Fruit fly (Drosophila melanogaster) whole organism, embryonic: ENCODE measurements around the gene Phb1.
A peak's percentile ranks its signal among the peaks of the same experiment; 100 is the strongest.

Experiments used
- Adf1 ChIP-seq: fragments of 200-800 bp; sonication (Bioruptor generic); IDR thresholded peaks from 2 replicates; pipeline ENCODE4 v1.3.6; 2022; ENCODE audit warnings: missing biosample characterization, missing genetic modification characterization
- CG10147 ChIP-seq: fragments of 200-800 bp; sonication (Bioruptor generic); optimal IDR thresholded peaks from 2 replicates; lab custom pipeline; 2019; ENCODE audit warnings: missing biosample characterization, mild to moderate bottlenecking, missing genetic modification characterization, moderate library complexity
- CG11696 ChIP-seq: fragments of 200-800 bp; sonication (Bioruptor generic); IDR thresholded peaks from 2 replicates; pipeline ENCODE4 v1.3.6; 2022; ENCODE audit warnings: missing biosample characterization, missing genetic modification characterization
- CG15514 ChIP-seq: fragments of 200-800 bp; sonication (Bioruptor generic); optimal IDR thresholded peaks from 3 replicates; lab custom pipeline; 2017; ENCODE audit warnings: missing biosample characterization, missing genetic modification characterization, mild to moderate bottlenecking, moderate library complexity, missing genetic modification reagents
- CG15696 ChIP-seq: fragments of 200-800 bp; sonication (Bioruptor generic); optimal IDR thresholded peaks from 2 replicates; lab custom pipeline; 2019; ENCODE audit warnings: missing biosample characterization, mild to moderate bottlenecking, missing genetic modification characterization, moderate library complexity
- CG1603 ChIP-seq: fragments of 200-800 bp; sonication (Bioruptor generic); optimal IDR thresholded peaks from 2 replicates; lab custom pipeline; 2019; ENCODE audit warnings: missing biosample characterization, mild to moderate bottlenecking, missing genetic modification characterization, moderate library complexity
- CG17829 ChIP-seq: fragments of 200-800 bp; optimal IDR thresholded peaks from 2 replicates; lab custom pipeline; 2019; ENCODE audit warnings: missing biosample characterization, mild to moderate bottlenecking, missing genetic modification characterization, moderate library complexity
- CG1832 ChIP-seq: fragments of 200-800 bp; sonication (Bioruptor generic); optimal IDR thresholded peaks from 2 replicates; lab custom pipeline; 2017; ENCODE audit warnings: missing biosample characterization, mild to moderate bottlenecking, missing genetic modification characterization, inconsistent platforms
- CG18599 ChIP-seq: fragments of 200-800 bp; sonication (Bioruptor generic); optimal IDR thresholded peaks from 3 replicates; lab custom pipeline; 2017; ENCODE audit warnings: missing biosample characterization, missing genetic modification characterization, mild to moderate bottlenecking, moderate library complexity, missing genetic modification reagents
- CG33557 ChIP-seq: fragments of 200-800 bp; sonication (Bioruptor generic); optimal IDR thresholded peaks from 2 replicates; lab custom pipeline; 2019; ENCODE audit warnings: missing biosample characterization, mild to moderate bottlenecking, missing genetic modification characterization, moderate library complexity
- CG3726 ChIP-seq: fragments of 200-800 bp; sonication (Bioruptor generic); IDR thresholded peaks from 3 replicates; pipeline ENCODE4, ENCODE4 v1.3.6; 2022; ENCODE audit warnings: missing biosample characterization, missing genetic modification characterization
- CG42726 ChIP-seq: fragments of 200-800 bp; sonication (Bioruptor generic); IDR thresholded peaks from 2 replicates; pipeline ENCODE4 v1.3.6; 2022; ENCODE audit warnings: missing biosample characterization, missing genetic modification characterization; ENCODE audit not compliant: partially characterized antibody
- CG4424 ChIP-seq: fragments of 200-800 bp; sonication (Bioruptor generic); optimal IDR thresholded peaks from 3 replicates; lab custom pipeline; 2016; ENCODE audit warnings: missing biosample characterization, missing genetic modification characterization
- CG8089 ChIP-seq: fragments of 200-800 bp; sonication (Bioruptor generic); optimal IDR thresholded peaks from 3 replicates; lab custom pipeline; 2016; ENCODE audit warnings: missing biosample characterization, missing genetic modification characterization
- CG8290 ChIP-seq, 3 experiments: fragments of 200-800 bp; sonication (Bioruptor generic); optimal IDR thresholded peaks; 2 replicates each; lab custom pipeline; 2016 to 2019; ENCODE audit warnings: missing biosample characterization in 3 of 3, missing genetic modification characterization in 3 of 3, mild to moderate bottlenecking in 2 of 3, moderate library complexity in 1 of 3
- CG9215 ChIP-seq: fragments of 200-800 bp; sonication (Bioruptor generic); IDR thresholded peaks from 2 replicates; pipeline ENCODE4 v1.3.6; 2022; ENCODE audit warnings: missing biosample characterization, missing genetic modification characterization
- CG9932 ChIP-seq: fragments of 200-800 bp; sonication (Bioruptor generic); IDR thresholded peaks from 2 replicates; pipeline ENCODE4 v1.3.6; 2022; ENCODE audit warnings: missing biosample characterization, missing genetic modification characterization
- CkIIα-i1 ChIP-seq: fragments of 200-800 bp; sonication (Bioruptor generic); IDR thresholded peaks from 2 replicates; pipeline ENCODE4 v1.3.6; 2022; ENCODE audit warnings: missing biosample characterization, missing genetic modification characterization
- CoRest ChIP-seq: fragments of 200-800 bp; sonication (Bioruptor generic); optimal IDR thresholded peaks from 3 replicates; lab custom pipeline; 2018; ENCODE audit warnings: missing biosample characterization, mild to moderate bottlenecking, missing genetic modification characterization, moderate library complexity
- CrebB ChIP-seq: fragments of 200-800 bp; sonication (Bioruptor generic); optimal IDR thresholded peaks from 3 replicates; lab custom pipeline; 2018; ENCODE audit warnings: missing biosample characterization, mild to moderate bottlenecking, missing genetic modification characterization
- D19B ChIP-seq: fragments of 200-800 bp; sonication (Bioruptor generic); optimal IDR thresholded peaks from 2 replicates; lab custom pipeline; 2017; ENCODE audit warnings: missing biosample characterization, mild to moderate bottlenecking, missing genetic modification characterization
- Dbx ChIP-seq: fragments of 200-800 bp; sonication (Bioruptor generic); IDR thresholded peaks from 3 replicates; pipeline ENCODE4 v1.3.6; 2022; ENCODE audit warnings: missing biosample characterization, missing genetic modification characterization
- Dll ChIP-seq: fragments of 200-800 bp; sonication (Bioruptor generic); IDR thresholded peaks from 4 replicates; pipeline ENCODE4 v1.3.6; 2022; ENCODE audit warnings: missing biosample characterization, missing genetic modification characterization; ENCODE audit not compliant: partially characterized antibody
- Dref ChIP-seq: fragments of 200-800 bp; sonication (Bioruptor generic); IDR thresholded peaks from 2 replicates; pipeline ENCODE4 v1.3.6; 2022; ENCODE audit warnings: missing biosample characterization, missing genetic modification characterization
- ERR ChIP-seq: fragments of 200-800 bp; sonication (Bioruptor generic); optimal IDR thresholded peaks from 2 replicates; lab custom pipeline; 2016; ENCODE audit warnings: missing biosample characterization, missing genetic modification characterization
- Fer1 ChIP-seq: fragments of 200-800 bp; sonication (Bioruptor generic); optimal IDR thresholded peaks from 2 replicates; lab custom pipeline; 2017; ENCODE audit warnings: missing biosample characterization, mild to moderate bottlenecking, missing genetic modification characterization
- Hr51 ChIP-seq, 2 experiments: fragments of 200-800 bp; sonication (Bioruptor generic); optimal IDR thresholded peaks; 2 replicates in 1 of 2; 3 replicates in 1 of 2; lab custom pipeline; 2016 to 2018; ENCODE audit warnings: missing biosample characterization in 2 of 2, missing genetic modification characterization in 2 of 2, mild to moderate bottlenecking in 1 of 2, moderate library complexity in 1 of 2
- Lpt ChIP-seq: fragments of >200 bp; optimal IDR thresholded peaks from 2 replicates; lab custom pipeline; 2018; ENCODE audit warnings: missing biosample characterization, missing genetic modification characterization
- Max ChIP-seq: fragments of 200-800 bp; sonication (Bioruptor generic); optimal IDR thresholded peaks from 2 replicates; lab custom pipeline; 2016; ENCODE audit warnings: missing biosample characterization, mild to moderate bottlenecking, missing genetic modification characterization
- Med ChIP-seq: fragments of 200-800 bp; sonication (Bioruptor generic); peaks from one replicate; lab custom pipeline; 2016; ENCODE audit warnings: missing biosample characterization, missing genetic modification characterization, mild to moderate bottlenecking, inconsistent platforms, moderate library complexity
- Nf-YC ChIP-seq: fragments of 200-800 bp; optimal IDR thresholded peaks from 3 replicates; lab custom pipeline; 2019; ENCODE audit warnings: missing biosample characterization, mild to moderate bottlenecking, missing genetic modification characterization, moderate library complexity
- Optix ChIP-seq: fragments of 200-800 bp; sonication (Bioruptor generic); IDR thresholded peaks from 3 replicates; pipeline ENCODE4 v1.3.6; 2022; ENCODE audit warnings: missing biosample characterization, missing genetic modification characterization
- Sin3A ChIP-seq: fragments of >200 bp; optimal IDR thresholded peaks from 2 replicates; lab custom pipeline; 2018
- ase ChIP-seq: fragments of 200-800 bp; sonication (Bioruptor generic); IDR thresholded peaks from 3 replicates; pipeline ENCODE4 v1.3.6; 2022; ENCODE audit warnings: missing biosample characterization, missing genetic modification characterization
- bab2 ChIP-seq: fragments of 200-800 bp; sonication (Bioruptor generic); optimal IDR thresholded peaks from 2 replicates; lab custom pipeline; 2016; ENCODE audit warnings: missing biosample characterization, missing genetic modification characterization
- danr ChIP-seq: fragments of 200-800 bp; sonication (Bioruptor generic); IDR thresholded peaks from 2 replicates; pipeline ENCODE4 v1.3.6; 2022; ENCODE audit warnings: missing biosample characterization, missing genetic modification characterization
- fd64A ChIP-seq: fragments of 200-800 bp; sonication (Bioruptor generic); optimal IDR thresholded peaks from 3 replicates; lab custom pipeline; 2018; ENCODE audit warnings: missing biosample characterization, mild to moderate bottlenecking, missing genetic modification characterization
- jigr1 ChIP-seq: fragments of 200-800 bp; sonication (Bioruptor generic); IDR thresholded peaks from 3 replicates; pipeline ENCODE4 v1.3.6; 2022; ENCODE audit warnings: missing biosample characterization, missing genetic modification characterization
- kay ChIP-seq: fragments of 200-800 bp; sonication (Bioruptor generic); optimal IDR thresholded peaks from 2 replicates; lab custom pipeline; 2016; ENCODE audit warnings: missing biosample characterization, missing genetic modification characterization
- lab ChIP-seq: fragments of 200-800 bp; sonication (Bioruptor generic); optimal IDR thresholded peaks from 3 replicates; lab custom pipeline; 2017; ENCODE audit warnings: missing biosample characterization, missing genetic modification characterization, mild to moderate bottlenecking, moderate library complexity, missing genetic modification reagents
- lmd ChIP-seq: fragments of 200-800 bp; sonication (Bioruptor generic); IDR thresholded peaks from 2 replicates; pipeline ENCODE4 v1.3.6; 2022; ENCODE audit warnings: missing biosample characterization, missing genetic modification characterization
- mirr ChIP-seq: fragments of 200-800 bp; sonication (Bioruptor generic); optimal IDR thresholded peaks from 3 replicates; lab custom pipeline; 2018; ENCODE audit warnings: missing biosample characterization, mild to moderate bottlenecking, missing genetic modification characterization
- mld ChIP-seq: fragments of 200-800 bp; sonication (Bioruptor generic); IDR thresholded peaks from 3 replicates; pipeline ENCODE4 v1.3.6; 2022; ENCODE audit warnings: missing biosample characterization, missing genetic modification characterization; ENCODE audit not compliant: partially characterized antibody
- org-1 ChIP-seq: fragments of 200-800 bp; sonication (Bioruptor generic); optimal IDR thresholded peaks from 2 replicates; lab custom pipeline; 2017; ENCODE audit warnings: missing biosample characterization, missing genetic modification characterization
- sc ChIP-seq, 3 experiments: fragments of >200 bp in 2 of 3; fragments of 200-800 bp in 1 of 3; sonication (Bioruptor generic) in 1 of 3; optimal IDR thresholded peaks; 2 replicates in 2 of 3; 3 replicates in 1 of 3; lab custom pipeline; 2017; ENCODE audit warnings: mild to moderate bottlenecking in 1 of 3, missing biosample characterization in 1 of 3, missing genetic modification characterization in 1 of 3, missing genetic modification reagents in 1 of 3
- stwl ChIP-seq: fragments of 200-800 bp; sonication (Bioruptor generic); optimal IDR thresholded peaks from 3 replicates; lab custom pipeline; 2018; ENCODE audit warnings: missing biosample characterization, mild to moderate bottlenecking, missing genetic modification characterization, moderate library complexity
- tio ChIP-seq: fragments of 200-800 bp; sonication (Bioruptor generic); optimal IDR thresholded peaks from 2 replicates; lab custom pipeline; 2017; ENCODE audit warnings: missing biosample characterization, missing genetic modification characterization, inconsistent platforms
- vvl ChIP-seq: fragments of 200-800 bp; sonication (Bioruptor generic); IDR thresholded peaks from 2 replicates; pipeline ENCODE4 v1.3.6; 2022; ENCODE audit warnings: missing biosample characterization, missing genetic modification characterization
- wor ChIP-seq: fragments of 200-800 bp; sonication (Bioruptor generic); IDR thresholded peaks from 2 replicates; pipeline ENCODE4 v1.3.6; 2022; ENCODE audit warnings: missing biosample characterization, missing genetic modification characterization
- z ChIP-seq: fragments of 200-800 bp; sonication (Bioruptor generic); IDR thresholded peaks from 3 replicates; pipeline ENCODE4 v1.3.6; 2022; ENCODE audit warnings: missing biosample characterization, missing genetic modification characterization

Phb1 gene

DNA sequence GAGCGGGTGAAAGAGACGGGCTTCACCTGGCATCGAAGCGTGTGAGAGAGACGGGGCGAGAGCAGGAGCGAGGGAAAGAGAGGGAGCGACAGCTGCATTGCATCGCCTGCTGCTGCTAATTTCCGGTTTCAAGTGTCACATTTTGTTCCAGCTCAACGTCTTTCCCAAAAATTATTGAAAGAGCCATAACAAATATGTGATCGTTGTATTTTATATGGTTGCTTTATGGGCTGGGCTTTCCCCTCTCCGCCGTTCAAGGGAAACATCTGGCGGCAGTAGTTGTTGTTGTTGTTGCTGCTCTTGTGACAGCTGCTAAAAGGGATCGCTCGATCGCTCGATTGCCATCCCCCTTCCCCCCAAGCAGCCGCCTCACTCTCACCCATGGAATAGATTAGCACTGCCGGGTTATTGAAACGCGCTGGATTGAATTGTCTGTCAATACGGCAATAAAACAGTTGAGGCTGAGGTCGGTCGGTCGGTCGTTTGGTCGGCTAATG lies 31.3 kb upstream of the Phb1 start (continued):
- TF ChIP-seq Hr51 (GFP tag; optimal IDR thresholded peaks at IDR 0.05; lab: Kevin White, UChicago) = no peak
- no peak for TF ChIP-seq bab2 (GFP tag; lab: Kevin White, UChicago)
- TF ChIP-seq CG33557 = no peak
- TF ChIP-seq CkIIα-i1 = no peak
- TF ChIP-seq Dbx = no peak
- no peak for TF ChIP-seq Fer1 (GFP tag; lab: Kevin White, UChicago)
- TF ChIP-seq z (GFP tag; lab: Robert Waterston, UW) = peak; percentile 63; the same call in 2 of the 3 replicates
- no peak for TF ChIP-seq Nf-YC (tag; lab: Kevin White, UChicago)
- no peak for TF ChIP-seq mld (GFP tag; lab: Robert Waterston, UW)
- no peak for TF ChIP-seq sc (optimal IDR thresholded peaks at IDR 0.05; lab: Kevin White, UChicago)
- peak; percentile 40 for TF ChIP-seq sc (GFP tag; optimal IDR thresholded peaks at IDR 0.05; lab: Kevin White, UChicago)
- peak; percentile 14; the same call in 1 of the 2 replicates for TF ChIP-seq Adf1
- TF ChIP-seq CG11696 = 0 out of 2 replicates have a peak, but pooled peaks have one; percentile 14
- TF ChIP-seq lab = peak; percentile 12
- TF ChIP-seq CG8089 (GFP tag; lab: Kevin White, UChicago) = no peak
- no peak for TF ChIP-seq CG17829 (tag; lab: Kevin White, UChicago)
- TF ChIP-seq CG10147 (GFP tag; lab: Kevin White, UChicago) = no peak
- 0 out of 3 replicates have a peak, but pooled peaks have one; percentile 22 for TF ChIP-seq ase (GFP tag; lab: Robert Waterston, UW)
- TF ChIP-seq Optix (GFP tag; lab: Robert Waterston, UW) = peak; percentile 44; the same call in 1 of the 3 replicates
- no peak for TF ChIP-seq CG3726 (GFP tag; lab: Robert Waterston, UW)
- no peak for TF ChIP-seq CG9932 (GFP tag; lab: Robert Waterston, UW)
- TF ChIP-seq ERR (GFP tag; lab: Kevin White, UChicago) = no peak
- TF ChIP-seq CG42726 (GFP tag; lab: Robert Waterston, UW) = peak; percentile 70; the same call in 1 of the 2 replicates
- TF ChIP-seq Med (GFP tag; lab: Kevin White, UChicago) = peak; percentile 90
- TF ChIP-seq CG18599 (GFP tag; lab: Kevin White, UChicago) = peak; percentile 17
- TF ChIP-seq CG8290 (GFP tag; optimal IDR thresholded peaks at IDR 0.05; lab: Kevin White, UChicago) = no peak
- peak in 1 of 2 experiments; percentile 31 for TF ChIP-seq CG8290 (tag; optimal IDR thresholded peaks at IDR 0.05; lab: Kevin White, UChicago)
- peak; percentile 8 for TF ChIP-seq Lpt
- no peak for TF ChIP-seq CG9215
- TF ChIP-seq CG15514 (GFP tag; lab: Kevin White, UChicago) = no peak
- peak; percentile 91 for TF ChIP-seq CG1832 (GFP tag; lab: Kevin White, UChicago)
- no peak for TF ChIP-seq wor
- TF ChIP-seq Dref (GFP tag; lab: Robert Waterston, UW) = no peak
- no peak for TF ChIP-seq CoRest (tag; lab: Kevin White, UChicago)
- TF ChIP-seq tio (GFP tag; lab: Kevin White, UChicago) = no peak
- TF ChIP-seq vvl (GFP tag; lab: Robert Waterston, UW) = peak; percentile 61
- no peak for TF ChIP-seq jigr1 (GFP tag; lab: Robert Waterston, UW)
- no peak for TF ChIP-seq Max (GFP tag; lab: Kevin White, UChicago)
- peak; percentile 9 for TF ChIP-seq CG1603 (tag; lab: Kevin White, UChicago)
- TF ChIP-seq CG15696 (tag; lab: Kevin White, UChicago) = peak; percentile 13
- TF ChIP-seq stwl = no peak
- TF ChIP-seq danr = no peak
- no peak for TF ChIP-seq CrebB
- no peak for TF ChIP-seq Sin3A (lab: Kevin White, UChicago)
- no peak for TF ChIP-seq fd64A
- no peak for TF ChIP-seq kay
- peak; percentile 3 for TF ChIP-seq mirr
- TF ChIP-seq lmd (GFP tag; lab: Robert Waterston, UW) = no peak
- TF ChIP-seq org-1 (GFP tag; lab: Kevin White, UChicago) = no peak
- TF ChIP-seq Dll (GFP tag; lab: Robert Waterston, UW) = no peak
- no peak for TF ChIP-seq CG4424 (GFP tag; lab: Kevin White, UChicago)
- TF ChIP-seq D19B (GFP tag; lab: Kevin White, UChicago) = no peak
